Fruit fly (Drosophila melanogaster) Kc167 (cell line): ENCODE measurements around the gene CG32812.

Experiments used
- Myc ChIP-seq: fragments of >200 bp; optimal IDR thresholded peaks from 2 replicates; lab custom pipeline; 2017; ENCODE audit warnings: missing external identifiers
- Sin3A ChIP-seq: fragments of >200 bp; optimal IDR thresholded peaks from 2 replicates; lab custom pipeline; 2018; ENCODE audit warnings: missing external identifiers
- h ChIP-seq: fragments of >200 bp; optimal IDR thresholded peaks from 3 replicates; lab custom pipeline; 2018; ENCODE audit warnings: missing external identifiers
- insv ChIP-seq: fragments of >200 bp; optimal IDR thresholded peaks from 3 replicates; lab custom pipeline; 2018; ENCODE audit warnings: missing external identifiers
- psq ChIP-seq: fragments of >200 bp; optimal IDR thresholded peaks from 2 replicates; lab custom pipeline; 2017; ENCODE audit warnings: missing external identifiers
- ttk ChIP-seq: sonication (Bioruptor generic); optimal IDR thresholded peaks from 2 replicates; lab custom pipeline; 2017; ENCODE audit warnings: missing external identifiers

CG32812 gene

dm6 chrX:1267625-1268024, 19.5 kb upstream of the CG32812 start:
- TF ChIP-seq psq (lab: Kevin White, UChicago) (no peak), h (lab: Kevin White, UChicago) (no peak)

- TF ChIP-seq insv (lab: Kevin White, UChicago) (no peak), Sin3A (lab: Kevin White, UChicago) (no peak), psq (lab: Kevin White, UChicago) (no peak), h (lab: Kevin White, UChicago) (no peak), Myc (lab: Kevin White, UChicago) (no peak), ttk (lab: Kevin White, UChicago) (no peak)
These were observed 17.4 kb upstream of the CG32812 start for dm6 chrX:1269700-1270099.

- TF ChIP-seq Sin3A (lab: Kevin White, UChicago) = no peak
- TF ChIP-seq psq (lab: Kevin White, UChicago) = no peak
- no peak for TF ChIP-seq h (lab: Kevin White, UChicago)
- no peak for TF ChIP-seq insv (lab: Kevin White, UChicago)
- no peak for TF ChIP-seq ttk (lab: Kevin White, UChicago)
- no peak for TF ChIP-seq Myc (lab: Kevin White, UChicago)
These were observed 16.9 kb upstream of the CG32812 start for dm6 chrX:1270183-1270582.

- TF ChIP-seq ttk (lab: Kevin White, UChicago) (no peak), psq (lab: Kevin White, UChicago) (no peak), Myc (lab: Kevin White, UChicago) (no peak), h (lab: Kevin White, UChicago) (no peak), insv (lab: Kevin White, UChicago) (no peak), Sin3A (lab: Kevin White, UChicago) (no peak)
These were observed 16.4 kb upstream of the CG32812 start for dm6 chrX:1270655-1271054.

dm6 chrX:1271080-1271479, 16.0 kb upstream of the CG32812 start:
- TF ChIP-seq Myc (lab: Kevin White, UChicago) (no peak), psq (lab: Kevin White, UChicago) (no peak), ttk (lab: Kevin White, UChicago) (no peak), Sin3A (lab: Kevin White, UChicago) (no peak), insv (lab: Kevin White, UChicago) (no peak), h (lab: Kevin White, UChicago) (no peak)

- TF ChIP-seq insv (lab: Kevin White, UChicago) (no peak), Myc (lab: Kevin White, UChicago) (no peak), psq (lab: Kevin White, UChicago) (no peak), ttk (lab: Kevin White, UChicago) (no peak), h (lab: Kevin White, UChicago) (no peak), Sin3A (lab: Kevin White, UChicago) (no peak)
These were observed 14.2 kb upstream of the CG32812 start for dm6 chrX:1272848-1273247.

dm6 chrX:1275018-1275820, 11.9 kb upstream of the CG32812 start, which contains the start of gene Atf3:
Atf3 (minus strand) TSS chrX:1275284.
- TF ChIP-seq ttk (lab: Kevin White, UChicago) (no peak), h (lab: Kevin White, UChicago) (no peak), psq (lab: Kevin White, UChicago) (no peak), Sin3A (lab: Kevin White, UChicago) (no peak), insv (lab: Kevin White, UChicago) (no peak), Myc (lab: Kevin White, UChicago) (no peak)

dm6 chrX:1276047-1276756, 10.9 kb upstream of the CG32812 start:
- TF ChIP-seq Sin3A (lab: Kevin White, UChicago) (no peak), insv (lab: Kevin White, UChicago) (no peak), Myc (lab: Kevin White, UChicago) (no peak), h (lab: Kevin White, UChicago) (no peak), psq (lab: Kevin White, UChicago) (no peak), ttk (lab: Kevin White, UChicago) (no peak)

dm6 chrX:1276757-1277527, 10.1 kb upstream of the CG32812 start:
- no peak for TF ChIP-seq Myc (lab: Kevin White, UChicago)
- TF ChIP-seq h (lab: Kevin White, UChicago) = no peak
- TF ChIP-seq psq (lab: Kevin White, UChicago) = no peak
- TF ChIP-seq insv (lab: Kevin White, UChicago) = no peak
- no peak for TF ChIP-seq Sin3A (lab: Kevin White, UChicago)
- TF ChIP-seq ttk (lab: Kevin White, UChicago) = no peak

dm6 chrX:1277528-1277883, 9.6 kb upstream of the CG32812 start:
- TF ChIP-seq psq (lab: Kevin White, UChicago) (no peak), h (lab: Kevin White, UChicago) (no peak), Myc (lab: Kevin White, UChicago) (no peak), Sin3A (lab: Kevin White, UChicago) (no peak), insv (lab: Kevin White, UChicago) (no peak), ttk (lab: Kevin White, UChicago) (no peak)
